Fruit fly (Drosophila melanogaster) whole organism, embryonic: Measurements from ENCODE around the gene CG8312.

Source experiments
- B-H2 ChIP-seq: fragments of 200-800 bp; sonication (Bioruptor generic); optimal IDR thresholded peaks from 2 replicates; lab custom pipeline; 2018; ENCODE audit warnings: missing biosample characterization, mild to moderate bottlenecking, missing genetic modification characterization
- BtbVII ChIP-seq: fragments of 200-800 bp; sonication (Bioruptor generic); optimal IDR thresholded peaks from 3 replicates; lab custom pipeline; 2017; ENCODE audit warnings: missing biosample characterization, mild to moderate bottlenecking, missing genetic modification characterization
- CG10147 ChIP-seq: fragments of 200-800 bp; sonication (Bioruptor generic); optimal IDR thresholded peaks from 2 replicates; lab custom pipeline; 2019; ENCODE audit warnings: missing biosample characterization, mild to moderate bottlenecking, missing genetic modification characterization, moderate library complexity
- CG11560 ChIP-seq: fragments of 200-800 bp; sonication (Bioruptor generic); IDR thresholded peaks from 3 replicates; pipeline ENCODE4 v1.3.6; 2022; ENCODE audit warnings: missing biosample characterization, missing genetic modification characterization
- CG12219 ChIP-seq: fragments of 200-800 bp; sonication (Bioruptor generic); optimal IDR thresholded peaks from 3 replicates; lab custom pipeline; 2018; ENCODE audit warnings: missing biosample characterization, mild to moderate bottlenecking, missing genetic modification characterization
- CG14441 ChIP-seq: fragments of 200-800 bp; sonication (Bioruptor generic); IDR thresholded peaks from 2 replicates; pipeline ENCODE4 v1.3.6; 2022; ENCODE audit warnings: missing biosample characterization, missing genetic modification characterization
- CG15601 ChIP-seq: fragments of 200-800 bp; sonication (Bioruptor generic); optimal IDR thresholded peaks from 3 replicates; lab custom pipeline; 2019; ENCODE audit warnings: missing biosample characterization, mild to moderate bottlenecking, missing genetic modification characterization, moderate library complexity
- CG1602 ChIP-seq: fragments of 200-800 bp; sonication (Bioruptor generic); optimal IDR thresholded peaks from 3 replicates; lab custom pipeline; 2016; ENCODE audit warnings: missing biosample characterization, missing genetic modification characterization
- CG16813 ChIP-seq: fragments of 200-800 bp; sonication (Bioruptor generic); IDR thresholded peaks from 3 replicates; pipeline ENCODE4 v1.3.6; 2022; ENCODE audit warnings: missing biosample characterization, missing genetic modification characterization; ENCODE audit not compliant: partially characterized antibody
- CG17186 ChIP-seq: fragments of 200-800 bp; sonication (Bioruptor generic); optimal IDR thresholded peaks from 3 replicates; lab custom pipeline; 2017; ENCODE audit warnings: missing biosample characterization, missing genetic modification reagents, missing genetic modification characterization
- CG17385 ChIP-seq: fragments of 200-800 bp; sonication (Bioruptor generic); optimal IDR thresholded peaks from 3 replicates; lab custom pipeline; 2018; ENCODE audit warnings: missing biosample characterization, mild to moderate bottlenecking, missing genetic modification characterization
- CG17802 ChIP-seq: fragments of 200-800 bp; sonication (Bioruptor generic); optimal IDR thresholded peaks from 2 replicates; lab custom pipeline; 2018; ENCODE audit warnings: missing biosample characterization, mild to moderate bottlenecking, missing genetic modification characterization, moderate library complexity
- CG18011 ChIP-seq: fragments of 200-800 bp; sonication (Bioruptor generic); optimal IDR thresholded peaks from 2 replicates; lab custom pipeline; 2017; ENCODE audit warnings: missing biosample characterization, missing genetic modification characterization, mild to moderate bottlenecking, moderate library complexity, missing genotype
- CG18476 ChIP-seq: fragments of 200-800 bp; sonication (Bioruptor generic); optimal IDR thresholded peaks from 2 replicates; lab custom pipeline; 2016; ENCODE audit warnings: missing biosample characterization, mild to moderate bottlenecking, missing genetic modification characterization
- CG2202 ChIP-seq: fragments of 200-800 bp; sonication (Bioruptor generic); optimal IDR thresholded peaks from 2 replicates; lab custom pipeline; 2018; ENCODE audit warnings: missing biosample characterization, mild to moderate bottlenecking, missing genetic modification characterization
- CG3065 ChIP-seq: fragments of 200-800 bp; sonication (Bioruptor generic); optimal IDR thresholded peaks from 2 replicates; lab custom pipeline; 2016; ENCODE audit warnings: missing biosample characterization, missing genetic modification characterization
- CG32772 ChIP-seq: fragments of 200-800 bp; sonication (Bioruptor generic); IDR thresholded peaks from 2 replicates; pipeline ENCODE4 v1.3.6; 2022; ENCODE audit warnings: missing biosample characterization, missing genetic modification characterization
- CG4328 ChIP-seq: fragments of 200-800 bp; sonication (Bioruptor generic); optimal IDR thresholded peaks from 3 replicates; lab custom pipeline; 2017; ENCODE audit warnings: missing biosample characterization, missing genetic modification reagents, missing genetic modification characterization
- CG4820 ChIP-seq: fragments of 200-800 bp; sonication (Bioruptor generic); optimal IDR thresholded peaks from 3 replicates; lab custom pipeline; 2016; ENCODE audit warnings: missing biosample characterization, missing genetic modification characterization
- CG6813 ChIP-seq: fragments of 200-800 bp; sonication (Bioruptor generic); optimal IDR thresholded peaks from 2 replicates; lab custom pipeline; 2017; ENCODE audit warnings: missing biosample characterization, missing genetic modification characterization, mild to moderate bottlenecking, moderate library complexity, missing genetic modification reagents
- CG6854 ChIP-seq: fragments of 200-800 bp; sonication (Bioruptor generic); optimal IDR thresholded peaks from 3 replicates; lab custom pipeline; 2017; ENCODE audit warnings: missing biosample characterization, mild to moderate bottlenecking, missing genetic modification characterization
- Dek ChIP-seq: fragments of 200-800 bp; sonication (Bioruptor generic); optimal IDR thresholded peaks from 3 replicates; lab custom pipeline; 2019; ENCODE audit warnings: missing biosample characterization, mild to moderate bottlenecking, missing genetic modification characterization, moderate library complexity
- H2.0 ChIP-seq: fragments of 200-800 bp; sonication (Bioruptor generic); IDR thresholded peaks from 2 replicates; pipeline ENCODE4 v1.3.6; 2022; ENCODE audit warnings: missing biosample characterization, missing genetic modification characterization
- HLHmδ ChIP-seq: fragments of 200-800 bp; sonication (Bioruptor generic); optimal IDR thresholded peaks from 2 replicates; lab custom pipeline; 2018; ENCODE audit warnings: missing biosample characterization, mild to moderate bottlenecking, missing genetic modification characterization, moderate library complexity
- HmgD ChIP-seq: fragments of 200-800 bp; sonication (Bioruptor generic); optimal IDR thresholded peaks from 3 replicates; lab custom pipeline; 2016; ENCODE audit warnings: missing biosample characterization, missing genetic modification characterization
- HmgZ ChIP-seq: fragments of 200-800 bp; sonication (Bioruptor generic); optimal IDR thresholded peaks from 2 replicates; lab custom pipeline; 2018; ENCODE audit warnings: missing biosample characterization, mild to moderate bottlenecking, missing genetic modification characterization
- NK7.1 ChIP-seq: fragments of 200-800 bp; sonication (Bioruptor generic); optimal IDR thresholded peaks from 3 replicates; lab custom pipeline; 2016; ENCODE audit warnings: missing biosample characterization, missing genetic modification characterization
- Poxn ChIP-seq: fragments of 200-800 bp; sonication (Bioruptor generic); IDR thresholded peaks from 2 replicates; pipeline ENCODE4 v1.3.6; 2022; ENCODE audit warnings: missing biosample characterization, missing genetic modification characterization
- Ravus ChIP-seq: fragments of 200-800 bp; sonication (Bioruptor generic); IDR thresholded peaks from 2 replicates; pipeline ENCODE4 v1.3.6; 2022; ENCODE audit warnings: missing biosample characterization, missing genetic modification characterization
- Side ChIP-seq: fragments of 200-800 bp; sonication (Bioruptor generic); optimal IDR thresholded peaks from 2 replicates; lab custom pipeline; 2016; ENCODE audit warnings: missing biosample characterization, missing genetic modification characterization
- Sox102F ChIP-seq: fragments of 200-800 bp; sonication (Bioruptor generic); optimal IDR thresholded peaks from 2 replicates; lab custom pipeline; 2018; ENCODE audit warnings: missing biosample characterization, mild to moderate bottlenecking, missing genetic modification characterization, moderate library complexity
- Spps ChIP-seq: fragments of 200-800 bp; sonication (Bioruptor generic); optimal IDR thresholded peaks from 2 replicates; lab custom pipeline; 2018; ENCODE audit warnings: missing biosample characterization, mild to moderate bottlenecking, missing genetic modification characterization
- TFAM ChIP-seq: fragments of 200-800 bp; sonication (Bioruptor generic); optimal IDR thresholded peaks from 2 replicates; lab custom pipeline; 2017; ENCODE audit warnings: missing biosample characterization, missing genetic modification characterization, inconsistent platforms
- Vsx1 ChIP-seq: fragments of 200-800 bp; sonication (Bioruptor generic); optimal IDR thresholded peaks from 2 replicates; lab custom pipeline; 2017; ENCODE audit warnings: missing biosample characterization, mild to moderate bottlenecking, missing genetic modification characterization, missing genetic modification reagents
- ab ChIP-seq: fragments of 200-800 bp; sonication (Bioruptor generic); optimal IDR thresholded peaks from 2 replicates; lab custom pipeline; 2016; ENCODE audit warnings: missing biosample characterization, missing genetic modification characterization
- bigmax ChIP-seq: fragments of 200-800 bp; sonication (Bioruptor generic); optimal IDR thresholded peaks from 2 replicates; lab custom pipeline; 2018; ENCODE audit warnings: missing biosample characterization, mild to moderate bottlenecking, missing genetic modification characterization
- dati ChIP-seq: fragments of 200-800 bp; sonication (Bioruptor generic); IDR thresholded peaks from 2 replicates; pipeline ENCODE4 v1.3.6; 2022; ENCODE audit warnings: missing biosample characterization, missing genetic modification characterization
- dmrt11E ChIP-seq: fragments of 200-800 bp; sonication (Bioruptor generic); optimal IDR thresholded peaks from 3 replicates; lab custom pipeline; 2018; ENCODE audit warnings: missing biosample characterization, mild to moderate bottlenecking, missing genetic modification characterization, moderate library complexity
- dmrt99B ChIP-seq: fragments of 200-800 bp; sonication (Bioruptor generic); optimal IDR thresholded peaks from 2 replicates; lab custom pipeline; 2018; ENCODE audit warnings: missing biosample characterization, mild to moderate bottlenecking, missing genetic modification characterization, moderate library complexity
- ftz-f1 ChIP-seq: fragments of 200-800 bp; sonication (Bioruptor generic); optimal IDR thresholded peaks from 2 replicates; lab custom pipeline; 2016; ENCODE audit warnings: missing biosample characterization, missing genetic modification characterization
- gfzf ChIP-seq: fragments of 200-800 bp; sonication (Bioruptor generic); optimal IDR thresholded peaks from 2 replicates; lab custom pipeline; 2016; ENCODE audit warnings: missing biosample characterization, mild to moderate bottlenecking, missing genetic modification characterization, moderate library complexity
- grau ChIP-seq: fragments of 200-800 bp; optimal IDR thresholded peaks from 3 replicates; lab custom pipeline; 2019; ENCODE audit warnings: missing biosample characterization, mild to moderate bottlenecking, missing genetic modification characterization, moderate library complexity
- gsb-n ChIP-seq: fragments of 200-800 bp; sonication (Bioruptor generic); optimal IDR thresholded peaks from 3 replicates; lab custom pipeline; 2018; ENCODE audit warnings: missing biosample characterization, mild to moderate bottlenecking, missing genetic modification characterization
- pb ChIP-seq: fragments of 200-800 bp; sonication (Bioruptor generic); optimal IDR thresholded peaks from 3 replicates; lab custom pipeline; 2016; ENCODE audit warnings: missing biosample characterization, missing genetic modification characterization
- slou ChIP-seq: fragments of 200-800 bp; sonication (Bioruptor generic); optimal IDR thresholded peaks from 3 replicates; lab custom pipeline; 2016; ENCODE audit warnings: missing biosample characterization, missing genetic modification characterization
- tap ChIP-seq: fragments of 200-800 bp; optimal IDR thresholded peaks from 3 replicates; lab custom pipeline; 2019; ENCODE audit warnings: missing biosample characterization, mild to moderate bottlenecking, missing genetic modification characterization, moderate library complexity
- vnd ChIP-seq: fragments of 200-800 bp; sonication (Bioruptor generic); IDR thresholded peaks from 3 replicates; pipeline ENCODE4 v1.3.6; 2022; ENCODE audit warnings: missing biosample characterization, missing genetic modification characterization; ENCODE audit not compliant: partially characterized antibody
- z ChIP-seq: fragments of 200-800 bp; sonication (Bioruptor generic); IDR thresholded peaks from 3 replicates; pipeline ENCODE4 v1.3.6; 2022; ENCODE audit warnings: missing biosample characterization, missing genetic modification characterization
- zen ChIP-seq: fragments of 200-800 bp; sonication (Bioruptor generic); optimal IDR thresholded peaks from 3 replicates; lab custom pipeline; 2018; ENCODE audit warnings: missing biosample characterization, mild to moderate bottlenecking, missing genetic modification characterization, moderate library complexity

CG8312 gene

DNA sequence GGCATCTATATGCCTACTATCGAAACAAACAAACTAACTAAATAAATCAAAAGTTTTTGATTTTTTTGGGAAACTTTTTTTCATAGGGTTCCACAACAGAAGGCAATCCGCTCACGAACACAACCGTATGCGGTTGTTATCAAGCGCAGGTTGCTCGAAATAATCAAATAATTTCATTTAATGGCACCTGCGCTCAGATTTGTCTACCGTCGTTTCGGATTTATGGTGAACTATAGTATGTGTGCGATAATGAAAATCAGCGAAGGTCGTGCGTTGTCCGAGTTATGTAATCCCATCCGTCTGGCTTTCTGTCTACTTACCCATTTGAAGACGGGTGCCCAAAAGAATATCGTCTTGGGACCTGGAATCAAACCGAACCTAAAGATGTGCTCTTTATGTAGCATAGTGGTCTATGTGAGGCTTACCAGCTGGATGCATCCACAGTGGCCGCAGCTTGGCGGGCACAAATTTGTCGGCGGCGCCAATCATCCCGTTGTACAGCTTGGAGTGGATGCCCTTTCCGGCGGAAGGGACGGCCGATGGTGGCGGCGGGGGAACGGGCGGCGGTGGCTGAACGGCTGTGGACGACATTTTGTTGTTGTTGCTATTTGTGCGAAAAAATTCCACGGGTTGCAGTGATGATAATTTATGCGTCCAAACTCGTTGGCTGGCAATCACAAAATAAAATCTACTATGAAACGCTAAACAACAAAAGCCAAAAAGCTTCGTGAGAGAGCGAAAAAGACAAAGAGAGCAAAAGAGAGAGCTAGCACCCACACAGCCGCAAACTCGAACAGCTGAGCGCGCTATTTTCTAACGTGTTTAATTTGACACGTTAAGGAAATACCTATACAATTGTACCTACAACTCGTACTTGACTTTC lies 17.9 kb upstream of the CG8312 start (continued):
- TF ChIP-seq HmgZ (tag; lab: Kevin White, UChicago), result peak; percentile 33
- no peak for TF ChIP-seq Ravus
- no peak for TF ChIP-seq zen
- no peak for TF ChIP-seq CG32772 (GFP tag; lab: Robert Waterston, UW)
- TF ChIP-seq dmrt11E (tag; lab: Kevin White, UChicago), result no peak
- TF ChIP-seq CG18011 (GFP tag; lab: Kevin White, UChicago), result no peak
- no peak for TF ChIP-seq CG6813 (GFP tag; lab: Kevin White, UChicago)
- no peak for TF ChIP-seq CG11560 (tag; lab: Robert Waterston, UW)
- TF ChIP-seq dati (GFP tag; lab: Robert Waterston, UW), result no peak
- no peak for TF ChIP-seq CG10147 (GFP tag; lab: Kevin White, UChicago)
- TF ChIP-seq Vsx1, result no peak
- TF ChIP-seq dmrt99B, result no peak
- TF ChIP-seq CG16813, result no peak
- TF ChIP-seq bigmax (GFP tag; lab: Kevin White, UChicago), result no peak
- TF ChIP-seq CG2202, result no peak
- TF ChIP-seq pb (GFP tag; lab: Kevin White, UChicago), result no peak
- TF ChIP-seq TFAM (GFP tag; lab: Kevin White, UChicago), result no peak
- TF ChIP-seq CG4820 (GFP tag; lab: Kevin White, UChicago), result no peak
- TF ChIP-seq HmgD (GFP tag; lab: Kevin White, UChicago), result no peak
- TF ChIP-seq gsb-n (tag; lab: Kevin White, UChicago), result no peak
- no peak for TF ChIP-seq ftz-f1 (GFP tag; lab: Kevin White, UChicago)
- TF ChIP-seq CG17186, result no peak
- no peak for TF ChIP-seq Sox102F
- no peak for TF ChIP-seq z (GFP tag; lab: Robert Waterston, UW)
- no peak for TF ChIP-seq CG3065 (GFP tag; lab: Kevin White, UChicago)
- TF ChIP-seq CG15601 (tag; lab: Kevin White, UChicago), result no peak
- TF ChIP-seq tap (tag; lab: Kevin White, UChicago), result no peak
- TF ChIP-seq gfzf, result no peak
- TF ChIP-seq slou (GFP tag; lab: Kevin White, UChicago), result no peak
- no peak for TF ChIP-seq Dek
- TF ChIP-seq Spps (tag; lab: Kevin White, UChicago), result no peak
- no peak for TF ChIP-seq Side (GFP tag; lab: Kevin White, UChicago)
- no peak for TF ChIP-seq H2.0 (GFP tag; lab: Robert Waterston, UW)
- TF ChIP-seq Poxn, result no peak
- no peak for TF ChIP-seq NK7.1 (GFP tag; lab: Kevin White, UChicago)
- TF ChIP-seq CG1602 (GFP tag; lab: Kevin White, UChicago), result no peak
- no peak for TF ChIP-seq CG17802 (tag; lab: Kevin White, UChicago)
- no peak for TF ChIP-seq CG4328
- no peak for TF ChIP-seq ab (GFP tag; lab: Kevin White, UChicago)
- TF ChIP-seq BtbVII (GFP tag; lab: Kevin White, UChicago), result no peak
- TF ChIP-seq CG18476, result no peak
- TF ChIP-seq grau (tag; lab: Kevin White, UChicago), result no peak
- TF ChIP-seq CG17385, result peak; percentile 12
- TF ChIP-seq HLHmδ (GFP tag; lab: Kevin White, UChicago), result no peak
- TF ChIP-seq CG6854 (GFP tag; lab: Kevin White, UChicago), result no peak
- TF ChIP-seq CG14441, result peak; percentile 38; the same call in 1 of the 2 replicates
- no peak for TF ChIP-seq B-H2 (GFP tag; lab: Kevin White, UChicago)
- no peak for TF ChIP-seq CG12219 (GFP tag; lab: Kevin White, UChicago)
- TF ChIP-seq vnd (GFP tag; lab: Robert Waterston, UW), result no peak
